Fruit fly (Drosophila melanogaster) whole organism, prepupa: ENCODE data around the gene CG43678.

Experiments used
- CG11294 ChIP-seq: fragments of 200-800 bp; sonication (Bioruptor generic); IDR thresholded peaks from 2 replicates; pipeline ENCODE4 v1.3.6; 2022; ENCODE audit warnings: missing biosample characterization, missing genetic modification characterization
- CG11762 ChIP-seq: fragments of 200-800 bp; sonication (Bioruptor generic); optimal IDR thresholded peaks from 3 replicates; lab custom pipeline; 2016; ENCODE audit warnings: missing biosample characterization, missing genetic modification characterization; ENCODE audit not compliant: insufficient read depth
- CG15336 ChIP-seq: fragments of 200-800 bp; sonication (Bioruptor generic); IDR thresholded peaks from 2 replicates; pipeline ENCODE4 v1.3.6; 2022; ENCODE audit warnings: missing biosample characterization, missing genetic modification characterization
- CG16779 ChIP-seq: fragments of 200-800 bp; sonication (Bioruptor generic); optimal IDR thresholded peaks from 3 replicates; lab custom pipeline; 2017; ENCODE audit warnings: missing biosample characterization, mild to moderate bottlenecking, missing genetic modification characterization
- CG3032 ChIP-seq: fragments of 200-800 bp; optimal IDR thresholded peaks from 2 replicates; lab custom pipeline; 2019; ENCODE audit warnings: missing biosample characterization, mild to moderate bottlenecking, missing genetic modification characterization, moderate library complexity
- CG31627 ChIP-seq: fragments of 200-800 bp; sonication (Bioruptor generic); optimal IDR thresholded peaks from 3 replicates; lab custom pipeline; 2016; ENCODE audit warnings: missing biosample characterization, missing genetic modification characterization
- CG32006 ChIP-seq: fragments of 200-800 bp; sonication (Bioruptor generic); optimal IDR thresholded peaks from 3 replicates; lab custom pipeline; 2017; ENCODE audit warnings: missing biosample characterization, mild to moderate bottlenecking, missing genetic modification characterization
- CG3919 ChIP-seq: fragments of 200-800 bp; sonication (Bioruptor generic); optimal IDR thresholded peaks from 3 replicates; lab custom pipeline; 2016; ENCODE audit warnings: missing biosample characterization, missing genetic modification characterization
- CG6276 ChIP-seq: fragments of 200-800 bp; sonication (Bioruptor generic); optimal IDR thresholded peaks from 2 replicates; lab custom pipeline; 2017; ENCODE audit warnings: missing biosample characterization, mild to moderate bottlenecking, missing genetic modification characterization
- CG6808 ChIP-seq: fragments of 200-800 bp; sonication (Bioruptor generic); optimal IDR thresholded peaks from 3 replicates; lab custom pipeline; 2017; ENCODE audit warnings: missing biosample characterization, missing genetic modification characterization, mild to moderate bottlenecking, moderate library complexity, missing genetic modification reagents
- CG6854 ChIP-seq: fragments of 200-800 bp; sonication (Bioruptor generic); optimal IDR thresholded peaks from 2 replicates; lab custom pipeline; 2017; ENCODE audit warnings: missing biosample characterization, mild to moderate bottlenecking, missing genetic modification characterization
- CG7368 ChIP-seq: fragments of 200-800 bp; sonication (Bioruptor generic); optimal IDR thresholded peaks from 3 replicates; lab custom pipeline; 2016; ENCODE audit warnings: missing biosample characterization, missing genetic modification characterization
- CG8632 ChIP-seq: fragments of 200-800 bp; sonication (Bioruptor generic); optimal IDR thresholded peaks from 3 replicates; lab custom pipeline; 2016; ENCODE audit warnings: missing biosample characterization, missing genetic modification characterization
- Eip75B ChIP-seq: fragments of 200-800 bp; sonication (Bioruptor generic); optimal IDR thresholded peaks from 3 replicates; lab custom pipeline; 2016; ENCODE audit warnings: missing biosample characterization, missing genetic modification characterization
- Eip78C ChIP-seq: fragments of 200-800 bp; sonication (Bioruptor generic); peaks from one replicate; lab custom pipeline; 2016; ENCODE audit warnings: missing biosample characterization, missing genetic modification characterization
- Eip93F ChIP-seq: fragments of 200-800 bp; sonication (Bioruptor generic); optimal IDR thresholded peaks from 2 replicates; lab custom pipeline; 2016; ENCODE audit warnings: missing biosample characterization, mild to moderate bottlenecking, missing genetic modification characterization
- Ets21C ChIP-seq: fragments of 200-800 bp; sonication (Bioruptor generic); optimal IDR thresholded peaks from 3 replicates; lab custom pipeline; 2016; ENCODE audit warnings: missing biosample characterization, missing genetic modification characterization
- Ets96B ChIP-seq: fragments of 200-800 bp; optimal IDR thresholded peaks from 2 replicates; lab custom pipeline; 2019; ENCODE audit warnings: missing biosample characterization, mild to moderate bottlenecking, missing genetic modification characterization, moderate library complexity
- Gug ChIP-seq: fragments of 200-800 bp; sonication (Bioruptor generic); IDR thresholded peaks from 2 replicates; pipeline ENCODE4 v1.3.6; 2022; ENCODE audit warnings: missing biosample characterization, missing genetic modification characterization
- Hr38 ChIP-seq: sonication (Bioruptor generic); optimal IDR thresholded peaks from 2 replicates; lab custom pipeline; 2016; ENCODE audit warnings: missing biosample characterization, missing genetic modification characterization
- Hr39 ChIP-seq: fragments of 200-800 bp; sonication (Bioruptor generic); optimal IDR thresholded peaks from 2 replicates; lab custom pipeline; 2016; ENCODE audit warnings: missing biosample characterization, missing genetic modification characterization
- Hr4 ChIP-seq: fragments of 200-800 bp; sonication (Bioruptor generic); optimal IDR thresholded peaks from 3 replicates; lab custom pipeline; 2016; ENCODE audit warnings: missing biosample characterization, missing genetic modification characterization
- Met ChIP-seq: fragments of 200-800 bp; sonication (Bioruptor generic); optimal IDR thresholded peaks from 3 replicates; lab custom pipeline; 2016; ENCODE audit warnings: missing biosample characterization, missing genetic modification characterization
- OdsH ChIP-seq: fragments of 200-800 bp; sonication (Bioruptor generic); optimal IDR thresholded peaks from 3 replicates; lab custom pipeline; 2016; ENCODE audit warnings: missing biosample characterization, missing genetic modification characterization
- Smox ChIP-seq: fragments of 200-800 bp; sonication (Bioruptor generic); optimal IDR thresholded peaks from 3 replicates; lab custom pipeline; 2016; ENCODE audit warnings: missing biosample characterization, missing genetic modification characterization
- Sox14 ChIP-seq: fragments of 200-800 bp; sonication (Bioruptor generic); optimal IDR thresholded peaks from 3 replicates; lab custom pipeline; 2016; ENCODE audit warnings: missing biosample characterization, missing genetic modification characterization
- Sox15 ChIP-seq: fragments of 200-800 bp; sonication (Bioruptor generic); optimal IDR thresholded peaks from 3 replicates; lab custom pipeline; 2016; ENCODE audit warnings: missing biosample characterization, missing genetic modification characterization
- acj6 ChIP-seq: fragments of 200-800 bp; sonication (Bioruptor generic); optimal IDR thresholded peaks from 3 replicates; lab custom pipeline; 2016; ENCODE audit warnings: missing biosample characterization, missing genetic modification characterization
- dac ChIP-seq: fragments of 200-800 bp; sonication (Bioruptor generic); optimal IDR thresholded peaks from 2 replicates; lab custom pipeline; 2017; ENCODE audit warnings: missing biosample characterization, mild to moderate bottlenecking, missing genetic modification characterization
- dsx ChIP-seq: fragments of 200-800 bp; optimal IDR thresholded peaks from 3 replicates; lab custom pipeline; 2019; ENCODE audit warnings: missing biosample characterization, mild to moderate bottlenecking, missing genetic modification characterization, moderate library complexity; ENCODE audit not compliant: poor library complexity, severe bottlenecking
- fd59A ChIP-seq: fragments of 200-800 bp; sonication (Bioruptor generic); optimal IDR thresholded peaks from 2 replicates; lab custom pipeline; 2017; ENCODE audit warnings: missing biosample characterization, mild to moderate bottlenecking, missing genetic modification characterization, missing genetic modification reagents
- fkh ChIP-seq: fragments of 200-800 bp; sonication (Bioruptor generic); optimal IDR thresholded peaks from 3 replicates; lab custom pipeline; 2017; ENCODE audit warnings: missing biosample characterization, mild to moderate bottlenecking, missing genetic modification characterization, moderate library complexity
- lz ChIP-seq: fragments of 200-800 bp; sonication (Bioruptor generic); optimal IDR thresholded peaks from 3 replicates; lab custom pipeline; 2016; ENCODE audit warnings: missing biosample characterization, missing genetic modification characterization
- salr ChIP-seq, 2 experiments: fragments of 200-800 bp; sonication (Bioruptor generic); optimal IDR thresholded peaks; 3 replicates each; lab custom pipeline; 2016 to 2018; ENCODE audit warnings: missing biosample characterization in 2 of 2, missing genetic modification characterization in 2 of 2, mild to moderate bottlenecking in 1 of 2
- spab ChIP-seq: fragments of 200-800 bp; sonication (Bioruptor generic); optimal IDR thresholded peaks from 2 replicates; lab custom pipeline; 2017; ENCODE audit warnings: missing biosample characterization, mild to moderate bottlenecking, missing genetic modification characterization, missing genetic modification reagents
- svp ChIP-seq: fragments of 200-800 bp; sonication (Bioruptor generic); peaks from one replicate; lab custom pipeline; 2016; ENCODE audit warnings: missing biosample characterization, missing genetic modification characterization
- topi ChIP-seq: fragments of 200-800 bp; sonication (Bioruptor generic); optimal IDR thresholded peaks from 3 replicates; lab custom pipeline; 2016; ENCODE audit warnings: missing biosample characterization, missing genetic modification characterization

CG43678 gene

dm6 chr3L:15042470-15042869 is 6.8 kb downstream of the CG43678 start, which contains the start of gene Rpn12R:
Gene Rpn12R, minus strand, starts transcription at chr3L:15042570.
- no peak for TF ChIP-seq CG6276 (GFP tag; lab: Kevin White, UChicago)
- TF ChIP-seq CG15336 (GFP tag; lab: Robert Waterston, UW) = no peak
- no peak for TF ChIP-seq Eip78C (GFP tag; lab: Kevin White, UChicago)
- TF ChIP-seq, all 60 proteins: peak for 0

dm6 chr3L:15040329-15040886 is 8.9 kb downstream of the CG43678 start:
- no peak for TF ChIP-seq lz (GFP tag; lab: Kevin White, UChicago)
- no peak for TF ChIP-seq CG6854 (GFP tag; lab: Kevin White, UChicago)
- TF ChIP-seq fd59A (GFP tag; lab: Kevin White, UChicago) = no peak
- no peak for TF ChIP-seq svp (GFP tag; lab: Kevin White, UChicago)
- no peak for TF ChIP-seq CG7368 (GFP tag; lab: Kevin White, UChicago)
- no peak for TF ChIP-seq Hr38 (GFP tag; lab: Kevin White, UChicago)

- no peak for TF ChIP-seq lz (GFP tag; lab: Kevin White, UChicago)
- no peak for TF ChIP-seq Gug (GFP tag; lab: Robert Waterston, UW)
- no peak for TF ChIP-seq CG8632 (GFP tag; lab: Kevin White, UChicago)
- no peak for TF ChIP-seq CG16779 (tag; lab: Kevin White, UChicago)
- no peak for TF ChIP-seq Ets96B
- no peak for TF ChIP-seq CG11294 (GFP tag; lab: Robert Waterston, UW)
- no peak for TF ChIP-seq CG6808 (GFP tag; lab: Kevin White, UChicago)
- TF ChIP-seq CG31627 (GFP tag; lab: Kevin White, UChicago) = no peak
- no peak for TF ChIP-seq dsx (GFP tag; lab: Kevin White, UChicago)
- no peak for TF ChIP-seq Met (GFP tag; lab: Kevin White, UChicago)
- TF ChIP-seq topi = no peak
Measured at dm6 chr3L:15039510-15039909, 9.8 kb downstream of the CG43678 start.

dm6 chr3L:15035585-15035984 is 13.7 kb downstream of the CG43678 start:
- peak; percentile 2 for TF ChIP-seq Hr4 (GFP tag; lab: Kevin White, UChicago)
- TF ChIP-seq Eip78C (GFP tag; lab: Kevin White, UChicago) = peak; percentile 67
- peak; percentile 23 for TF ChIP-seq OdsH (GFP tag; lab: Kevin White, UChicago)
- no peak for TF ChIP-seq Sox14 (GFP tag; lab: Kevin White, UChicago)
- peak; percentile 6 for TF ChIP-seq Met (GFP tag; lab: Kevin White, UChicago)
- peak; percentile 2 for TF ChIP-seq CG31627 (GFP tag; lab: Kevin White, UChicago)
- TF ChIP-seq acj6 (GFP tag; lab: Kevin White, UChicago) = peak; percentile 6
- peak; percentile 6 for TF ChIP-seq Smox (GFP tag; lab: Kevin White, UChicago)
- peak; percentile 16 for TF ChIP-seq CG3032 (tag; lab: Kevin White, UChicago)
- no peak for TF ChIP-seq salr (GFP tag; optimal IDR thresholded peaks at IDR 0.05; lab: Kevin White, UChicago)
- TF ChIP-seq CG8632 (GFP tag; lab: Kevin White, UChicago) = no peak
- peak; percentile 16 for TF ChIP-seq CG3919 (GFP tag; lab: Kevin White, UChicago)
- peak; percentile 20 for TF ChIP-seq svp (GFP tag; lab: Kevin White, UChicago)

dm6 chr3L:15034714-15035076 is 14.6 kb downstream of the CG43678 start:
- TF ChIP-seq Eip78C (GFP tag; lab: Kevin White, UChicago) (peak; percentile 26), spab (GFP tag; lab: Kevin White, UChicago) (no peak)
- TF ChIP-seq, all 60 proteins: peak for 1

- TF ChIP-seq CG32006 = peak; percentile 12
- no peak for TF ChIP-seq Ets21C (GFP tag; lab: Kevin White, UChicago)
- no peak for TF ChIP-seq fd59A (GFP tag; lab: Kevin White, UChicago)
- no peak for TF ChIP-seq fkh (GFP tag; lab: Kevin White, UChicago)
- TF ChIP-seq svp (GFP tag; lab: Kevin White, UChicago) = peak; percentile 23
- no peak for TF ChIP-seq lz (GFP tag; lab: Kevin White, UChicago)
- TF ChIP-seq CG6276 (GFP tag; lab: Kevin White, UChicago) = no peak
- TF ChIP-seq CG31627 (GFP tag; lab: Kevin White, UChicago) = no peak
- peak; percentile 62 for TF ChIP-seq Eip78C (GFP tag; lab: Kevin White, UChicago)
- no peak for TF ChIP-seq Sox14 (GFP tag; lab: Kevin White, UChicago)
- no peak for TF ChIP-seq Hr39 (GFP tag; lab: Kevin White, UChicago)
- TF ChIP-seq acj6 (GFP tag; lab: Kevin White, UChicago) = no peak
- no peak for TF ChIP-seq Eip93F (GFP tag; lab: Kevin White, UChicago)
- no peak for TF ChIP-seq Sox15 (GFP tag; lab: Kevin White, UChicago)
- no peak for TF ChIP-seq CG11762
- TF ChIP-seq dac (GFP tag; lab: Kevin White, UChicago) = no peak
- TF ChIP-seq salr (GFP tag; optimal IDR thresholded peaks at IDR 0.05; lab: Kevin White, UChicago) = no peak
- no peak for TF ChIP-seq Eip75B (GFP tag; lab: Kevin White, UChicago)
- TF ChIP-seq OdsH (GFP tag; lab: Kevin White, UChicago) = peak; percentile 8
- TF ChIP-seq CG3032 (tag; lab: Kevin White, UChicago) = peak; percentile 25
- no peak for TF ChIP-seq Smox (GFP tag; lab: Kevin White, UChicago)
Measured at dm6 chr3L:15034061-15034713, 15.1 kb downstream of the CG43678 start.
